Worm (Caenorhabditis elegans) whole organism, L3 larva: ENCODE measurements around the gene R31.2.

Source experiments
- R02D3.7 ChIP-seq: fragments of 150-350 bp; optimal IDR thresholded peaks from 2 replicates; lab custom pipeline; 2014; ENCODE audit warnings: missing biosample characterization, missing genetic modification characterization
- ama-1 ChIP-seq: fragments of 150-350 bp; optimal IDR thresholded peaks from 2 replicates; lab custom pipeline; 2018
- ceh-16 ChIP-seq: sonication (generic microtip); optimal IDR thresholded peaks from 2 replicates; lab custom pipeline; 2017; ENCODE audit warnings: missing biosample characterization, missing genetic modification characterization
- ceh-28 ChIP-seq: fragments of 150-350 bp; optimal IDR thresholded peaks from 2 replicates; lab custom pipeline; 2014; ENCODE audit warnings: missing biosample characterization, missing genetic modification reagents, missing genetic modification characterization
- egl-5 ChIP-seq: fragments of 150-350 bp; optimal IDR thresholded peaks from 2 replicates; lab custom pipeline; 2017; ENCODE audit warnings: missing biosample characterization, missing genetic modification reagents, missing genetic modification characterization, inconsistent platforms
- elt-2 ChIP-seq: sonication (generic microtip); optimal IDR thresholded peaks from 2 replicates; lab custom pipeline; 2016; ENCODE audit warnings: missing genetic modification reagents, mild to moderate bottlenecking, missing genetic modification characterization, missing compliant biosample characterization
- elt-3 ChIP-seq, 3 experiments: fragments of 150-350 bp in 1 of 3; sonication (generic microtip) in 2 of 3; optimal IDR thresholded peaks; 2 replicates in 2 of 3; 4 replicates in 1 of 3; lab custom pipeline; 2014 to 2017; ENCODE audit warnings: missing biosample characterization in 3 of 3, missing genetic modification characterization in 3 of 3
- eor-1 ChIP-seq, 2 experiments: fragments of 150-350 bp; optimal IDR thresholded peaks; 2 replicates each; lab custom pipeline; 2014 to 2018; ENCODE audit warnings: missing biosample characterization in 2 of 2, missing genetic modification characterization in 2 of 2
- hmg-11 ChIP-seq: sonication (generic microtip); optimal IDR thresholded peaks from 2 replicates; lab custom pipeline; 2016; ENCODE audit warnings: missing genetic modification characterization, missing compliant biosample characterization
- jun-1 ChIP-seq: fragments of 150-350 bp; optimal IDR thresholded peaks from 2 replicates; lab custom pipeline; 2014; ENCODE audit warnings: missing biosample characterization, missing genetic modification reagents, missing genetic modification characterization
- lin-15B ChIP-seq: fragments of 150-350 bp; optimal IDR thresholded peaks from 2 replicates; lab custom pipeline; 2014; ENCODE audit warnings: missing biosample characterization, missing genetic modification characterization
- lin-39 ChIP-seq: fragments of 150-350 bp; optimal IDR thresholded peaks from 2 replicates; lab custom pipeline; 2018; ENCODE audit warnings: missing biosample characterization, missing genetic modification reagents, missing genetic modification characterization
- mdl-1 ChIP-seq: fragments of 150-350 bp; optimal IDR thresholded peaks from 2 replicates; lab custom pipeline; 2014; ENCODE audit warnings: missing biosample characterization, missing genetic modification characterization
- nfya-1 ChIP-seq: sonication (generic microtip); optimal IDR thresholded peaks from 2 replicates; lab custom pipeline; 2017; ENCODE audit warnings: missing genetic modification characterization, mild to moderate bottlenecking, missing compliant biosample characterization, antibody characterized with exemption, moderate library complexity; ENCODE audit not compliant: insufficient read depth
- nhr-11 ChIP-seq: fragments of 150-350 bp; optimal IDR thresholded peaks from 2 replicates; lab custom pipeline; 2014; ENCODE audit warnings: missing biosample characterization, missing genetic modification characterization
- nhr-12 ChIP-seq: fragments of 150-350 bp; optimal IDR thresholded peaks from 2 replicates; lab custom pipeline; 2014; ENCODE audit warnings: missing biosample characterization, missing genetic modification characterization
- nhr-237 ChIP-seq: fragments of 150-350 bp; optimal IDR thresholded peaks from 2 replicates; lab custom pipeline; 2014; ENCODE audit warnings: missing biosample characterization, missing genetic modification characterization
- nhr-25 ChIP-seq: sonication (generic microtip); optimal IDR thresholded peaks from 2 replicates; lab custom pipeline; 2017; ENCODE audit warnings: missing biosample characterization, missing genetic modification characterization
- nhr-28 ChIP-seq: fragments of 150-350 bp; optimal IDR thresholded peaks from 2 replicates; lab custom pipeline; 2014; ENCODE audit warnings: missing biosample characterization, missing genetic modification characterization
- nhr-67 ChIP-seq: fragments of 150-350 bp; optimal IDR thresholded peaks from 2 replicates; lab custom pipeline; 2014; ENCODE audit warnings: missing biosample characterization, missing genetic modification characterization
- nhr-76 ChIP-seq: fragments of 150-350 bp; sonication (generic microtip); optimal IDR thresholded peaks from 5 replicates; lab custom pipeline; 2014; ENCODE audit warnings: missing biosample characterization, missing genetic modification characterization
- pha-4 ChIP-seq: fragments of 150-350 bp; optimal IDR thresholded peaks from 2 replicates; lab custom pipeline; 2014; ENCODE audit warnings: missing biosample characterization, missing genetic modification reagents, missing genetic modification characterization
- pqm-1 ChIP-seq: fragments of 150-350 bp; optimal IDR thresholded peaks from 2 replicates; lab custom pipeline; 2017; ENCODE audit warnings: missing biosample characterization, missing genetic modification characterization, inconsistent platforms
- skn-1 ChIP-seq: fragments of 150-350 bp; optimal IDR thresholded peaks from 2 replicates; lab custom pipeline; 2014; ENCODE audit warnings: missing biosample characterization, missing genetic modification characterization
- tbx-2 ChIP-seq: sonication (generic microtip); optimal IDR thresholded peaks from 2 replicates; lab custom pipeline; 2016; ENCODE audit warnings: mild to moderate bottlenecking, missing genetic modification characterization, missing compliant biosample characterization
- ztf-11 ChIP-seq: fragments of 150-350 bp; optimal IDR thresholded peaks from 2 replicates; lab custom pipeline; 2014; ENCODE audit warnings: missing biosample characterization, missing genetic modification characterization
- ztf-4 ChIP-seq: fragments of 150-350 bp; optimal IDR thresholded peaks from 2 replicates; lab custom pipeline; 2014; ENCODE audit warnings: missing biosample characterization, missing genetic modification characterization

The R31.2 gene

DNA sequence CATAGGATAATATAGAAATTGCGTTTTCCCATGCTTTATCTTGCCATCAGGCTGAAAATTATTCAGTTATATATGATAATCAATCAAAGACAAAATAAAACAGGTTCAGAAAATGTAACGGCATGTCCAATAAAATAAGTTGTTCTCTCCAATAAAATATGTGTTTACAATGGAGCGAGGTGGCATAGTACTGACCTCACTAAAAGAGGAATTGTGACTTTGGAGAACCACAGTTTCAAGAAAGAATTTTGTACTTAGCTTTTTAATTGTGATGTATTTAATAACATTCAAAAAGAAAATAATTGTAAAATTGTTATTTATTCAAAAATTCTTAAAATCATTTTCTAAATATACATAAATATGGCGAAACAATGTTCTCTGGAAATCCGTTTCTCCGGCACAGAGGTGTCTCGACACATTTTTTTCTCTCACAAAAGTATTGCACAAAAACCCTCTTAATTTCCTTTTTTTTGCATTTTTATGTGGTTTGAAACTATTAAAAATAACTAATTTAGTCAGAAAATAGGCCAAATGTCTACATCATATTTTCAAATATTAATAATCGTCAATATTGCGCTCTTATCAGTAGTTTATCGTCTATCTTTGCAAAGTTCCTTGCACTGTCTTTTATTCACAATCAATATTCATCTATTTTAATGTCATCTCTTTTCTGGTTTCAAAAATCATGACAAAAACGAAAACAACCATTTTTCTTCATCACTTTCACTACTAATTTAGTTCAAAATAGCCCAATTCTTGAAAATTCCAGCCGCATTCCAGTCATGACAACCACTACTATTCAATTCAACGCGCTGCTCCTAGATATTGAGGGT is 16.0 kb downstream of the R31.2 start, which contains the start of the genes aman-2 and F58H1.3:
Gene aman-2 (minus strand): TSS at position 51 of the 833 bp plus-strand sequence.
Gene F58H1.3 (plus strand): TSS at position 783 of the 833 bp plus-strand sequence.
- peak; percentile 36 for TF ChIP-seq hmg-11 (tag; lab: Kevin White, UChicago)
- peak; percentile 57 for TF ChIP-seq nfya-1 (tag; lab: Kevin White, UChicago)
- TF ChIP-seq nhr-11 (tag; lab: Kevin White, UChicago): no peak
- peak; percentile 21 for TF ChIP-seq elt-2 (tag; lab: Kevin White, UChicago)
- TF ChIP-seq lin-15B: peak; percentile 55
- no peak for TF ChIP-seq lin-39
- TF ChIP-seq pha-4: peak; percentile 71

DNA sequence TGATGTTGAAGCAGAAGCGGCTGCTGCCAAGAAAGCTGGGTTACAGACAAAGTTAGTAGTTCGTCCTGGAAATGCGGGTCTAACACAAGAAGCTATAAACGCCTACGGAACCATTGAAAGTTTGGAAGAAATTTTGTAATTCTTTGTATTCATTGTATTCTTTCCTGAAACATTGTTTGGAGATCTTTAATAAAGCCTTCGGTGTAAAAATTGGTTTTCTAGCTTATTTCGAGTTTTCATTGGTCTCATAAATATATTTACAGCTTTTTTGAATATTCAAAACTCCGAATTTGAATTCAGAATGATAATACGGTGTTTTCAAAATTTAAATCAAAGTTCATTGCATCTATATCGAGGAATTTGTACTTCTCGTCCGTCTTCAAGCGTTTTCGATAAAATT is 17.5 kb downstream of the R31.2 start, which contains the start of gene F58H1.8:
Gene F58H1.8 (plus strand): TSS at position 301 of the 400 bp plus-strand sequence.
- TF ChIP-seq elt-3 (tag; optimal IDR thresholded peaks at IDR 0.05; lab: Kevin White, UChicago): no peak
- TF ChIP-seq jun-1 (tag; lab: Kevin White, UChicago): no peak
- TF ChIP-seq R02D3.7 (tag; lab: Kevin White, UChicago): no peak
- no peak for TF ChIP-seq ceh-28 (tag; lab: Kevin White, UChicago)
- no peak for TF ChIP-seq nhr-67 (tag; lab: Kevin White, UChicago)
- no peak for TF ChIP-seq nhr-28 (tag; lab: Kevin White, UChicago)
- no peak for TF ChIP-seq lin-15B
- TF ChIP-seq ztf-11: no peak

DNA sequence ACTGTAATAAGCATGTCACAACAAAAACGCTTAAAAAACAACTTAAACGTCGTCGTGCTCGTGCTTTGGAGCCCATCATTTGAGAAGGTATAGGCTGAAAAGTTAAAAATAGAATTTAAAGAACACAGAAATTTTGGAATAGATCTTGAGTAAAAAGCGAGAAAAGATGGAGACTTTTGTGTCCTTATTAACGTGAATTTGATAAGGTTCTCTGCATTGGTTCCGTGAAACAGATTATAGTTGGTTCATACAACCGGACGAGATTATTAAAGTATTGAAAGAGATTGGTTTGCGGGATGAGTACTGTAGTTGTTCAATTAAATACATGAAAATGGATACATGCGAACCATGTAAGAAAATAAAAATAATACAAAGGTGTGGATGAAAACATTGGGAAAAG is 20.3 kb downstream of the R31.2 start, which contains the start of gene gpla-1:
Gene gpla-1 (minus strand): TSS at position 101 of the 400 bp plus-strand sequence.
- TF ChIP-seq hmg-11 (tag; lab: Kevin White, UChicago): no peak
- no peak for TF ChIP-seq nhr-12 (tag; lab: Kevin White, UChicago)

DNA sequence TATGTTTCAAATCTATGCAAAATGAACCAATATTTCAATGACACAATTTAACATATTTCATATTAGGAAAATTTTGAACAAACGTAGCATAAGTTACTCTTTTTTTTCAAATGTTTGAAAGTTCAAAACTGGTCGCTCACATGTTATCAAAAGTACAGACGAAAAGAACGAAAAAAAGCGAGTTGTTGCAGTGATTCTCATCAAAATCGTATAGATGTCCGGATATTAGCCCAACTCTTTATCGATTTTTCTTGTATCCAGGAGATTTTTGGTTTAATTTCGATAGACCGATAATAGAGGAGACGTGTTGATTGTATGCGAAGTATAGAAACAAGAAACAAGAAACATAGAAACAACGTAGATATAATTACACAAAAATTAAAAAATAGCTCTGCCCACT is 23.0 kb downstream of the R31.2 start:
- TF ChIP-seq lin-15B (no peak), ztf-4 (tag; lab: Kevin White, UChicago) (no peak), nhr-11 (tag; lab: Kevin White, UChicago) (no peak), jun-1 (tag; lab: Kevin White, UChicago) (no peak), mdl-1 (tag; lab: Kevin White, UChicago) (no peak), nhr-12 (tag; lab: Kevin White, UChicago) (no peak), eor-1 (tag; optimal IDR thresholded peaks at IDR 0.05; lab: Kevin White, UChicago) (no peak), skn-1 (tag; lab: Kevin White, UChicago) (no peak), nhr-67 (tag; lab: Kevin White, UChicago) (no peak)

DNA sequence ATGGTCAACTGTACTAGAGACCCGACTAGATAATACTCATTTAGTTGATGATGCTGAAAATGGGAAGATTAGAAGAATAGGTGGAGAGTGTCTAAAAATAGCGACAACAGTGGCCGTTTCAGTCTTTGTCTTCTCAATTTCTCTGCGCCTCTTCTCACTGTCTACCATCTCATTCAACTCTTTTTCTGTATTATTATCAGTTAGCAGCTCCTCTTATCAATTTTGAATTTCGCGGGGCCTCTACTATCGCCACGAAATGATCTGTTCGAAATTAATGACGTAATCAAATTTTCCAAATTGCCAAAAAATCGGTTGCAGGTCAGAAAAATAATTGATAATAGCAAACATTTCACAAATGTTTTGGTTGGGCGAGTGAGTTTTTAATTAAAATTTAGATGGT is 24.3 kb downstream of the R31.2 start:
- peak; percentile 96 for TF ChIP-seq pqm-1 (tag; lab: Kevin White, UChicago)
- TF ChIP-seq jun-1 (tag; lab: Kevin White, UChicago): peak; percentile 13
- TF ChIP-seq skn-1 (tag; lab: Kevin White, UChicago): no peak
- peak; percentile 99 for TF ChIP-seq elt-2 (tag; lab: Kevin White, UChicago)
- peak; percentile 46 for TF ChIP-seq pha-4

DNA sequence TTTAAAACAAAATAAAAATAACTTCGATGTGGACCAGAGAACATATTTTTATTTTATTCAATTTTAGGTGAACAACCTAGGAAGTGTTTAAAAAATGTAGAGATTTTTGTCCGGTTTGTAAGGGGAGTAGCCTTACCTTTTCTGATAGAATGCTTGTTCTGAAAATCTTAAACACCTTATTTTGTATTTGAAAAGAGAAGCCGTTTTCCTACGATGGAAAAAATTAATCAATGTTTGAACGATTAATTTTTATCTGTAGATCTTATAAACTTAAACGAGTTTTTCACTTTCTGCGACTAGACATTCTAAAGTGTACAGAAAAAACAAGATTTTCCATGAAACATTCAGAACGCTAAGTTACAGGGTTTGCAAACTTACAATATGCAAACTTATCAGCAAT is 25.0 kb downstream of the R31.2 start, which contains the start of gene F58H1.6:
Gene F58H1.6 (plus strand): TSS at position 301 of the 400 bp plus-strand sequence.
- TF ChIP-seq nhr-25 (tag; lab: Kevin White, UChicago): no peak
- no peak for TF ChIP-seq tbx-2
- TF ChIP-seq pha-4: no peak
- no peak for TF ChIP-seq nhr-67 (tag; lab: Kevin White, UChicago)
- no peak for TF ChIP-seq pqm-1 (tag; lab: Kevin White, UChicago)
- no peak for TF ChIP-seq nhr-76 (tag; lab: Kevin White, UChicago)
- no peak for TF ChIP-seq ceh-16 (tag; lab: Kevin White, UChicago)
- TF ChIP-seq ztf-11: no peak
- TF ChIP-seq lin-39: no peak

DNA sequence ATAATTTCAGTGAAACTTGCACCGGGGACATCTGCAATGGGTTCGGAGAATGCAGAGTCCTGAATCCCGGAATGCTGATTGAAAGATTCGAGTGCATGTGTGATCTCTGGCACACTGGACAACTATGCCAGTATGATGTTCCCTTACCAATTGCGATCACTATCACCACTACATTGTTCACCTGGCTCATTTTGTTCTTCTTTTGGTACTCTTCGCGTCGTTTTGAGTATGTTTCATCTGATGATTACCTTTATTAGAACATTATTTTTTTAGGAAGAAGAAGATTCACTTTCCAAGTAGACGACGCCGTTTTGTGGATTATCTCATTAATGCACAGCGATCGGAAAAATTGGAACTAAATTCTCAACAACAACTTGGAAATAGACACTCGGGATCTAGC is 26.4 kb downstream of the R31.2 start:
- no peak for TF ChIP-seq ama-1
- TF ChIP-seq nhr-237 (tag; lab: Kevin White, UChicago): no peak
- no peak for TF ChIP-seq egl-5
- no peak for TF ChIP-seq elt-2 (tag; lab: Kevin White, UChicago)
- no peak for TF ChIP-seq lin-15B
- TF ChIP-seq lin-39: no peak
- TF ChIP-seq ztf-4 (tag; lab: Kevin White, UChicago): no peak
- TF ChIP-seq R02D3.7 (tag; lab: Kevin White, UChicago): no peak
- no peak for TF ChIP-seq nhr-28 (tag; lab: Kevin White, UChicago)
- no peak for TF ChIP-seq nhr-67 (tag; lab: Kevin White, UChicago)
